Worm (Caenorhabditis elegans) whole organism, L1 larva: ENCODE measurements around the gene ddr-1.

Experiments used
- C16A3.4 ChIP-seq: fragments of 150-350 bp; optimal IDR thresholded peaks from 2 replicates; lab custom pipeline; 2014; ENCODE audit warnings: missing biosample characterization, missing genetic modification characterization
- F16B12.6 ChIP-seq: fragments of 150-350 bp; optimal IDR thresholded peaks from 2 replicates; lab custom pipeline; 2014; ENCODE audit warnings: missing biosample characterization, missing genetic modification characterization
- Y116A8C.19 ChIP-seq: sonication (generic microtip); optimal IDR thresholded peaks from 2 replicates; lab custom pipeline; 2016; ENCODE audit warnings: missing compliant biosample characterization, missing genetic modification characterization, borderline replicate concordance
- aha-1 ChIP-seq: fragments of 150-350 bp; optimal IDR thresholded peaks from 2 replicates; lab custom pipeline; 2014; ENCODE audit warnings: missing biosample characterization, missing genetic modification characterization
- aly-2 ChIP-seq: fragments of 150-350 bp; optimal IDR thresholded peaks from 2 replicates; lab custom pipeline; 2014; ENCODE audit warnings: missing biosample characterization, missing genetic modification characterization
- ama-1 ChIP-seq: fragments of 150-350 bp; optimal IDR thresholded peaks from 2 replicates; lab custom pipeline; 2014
- ceh-88 ChIP-seq: fragments of 200-800 bp; sonication (Bioruptor generic); IDR thresholded peaks from 2 replicates; pipeline ENCODE4 v1.3.6; 2022; ENCODE audit warnings: missing genetic modification characterization, missing compliant biosample characterization
- ces-1 ChIP-seq: fragments of 150-350 bp; optimal IDR thresholded peaks from 2 replicates; lab custom pipeline; 2014; ENCODE audit warnings: missing biosample characterization, missing genetic modification reagents, missing genetic modification characterization
- dsc-1 ChIP-seq: sonication (generic microtip); optimal IDR thresholded peaks from 2 replicates; lab custom pipeline; 2016; ENCODE audit warnings: mild to moderate bottlenecking, missing genetic modification characterization, missing compliant biosample characterization
- egl-13 ChIP-seq: sonication (generic microtip); optimal IDR thresholded peaks from 2 replicates; lab custom pipeline; 2016; ENCODE audit warnings: missing genotype, missing genetic modification reagents, missing genetic modification characterization, missing compliant biosample characterization
- elt-2 ChIP-seq: sonication (generic microtip); optimal IDR thresholded peaks from 2 replicates; lab custom pipeline; 2016; ENCODE audit warnings: missing genetic modification characterization, mild to moderate bottlenecking, inconsistent platforms, missing compliant biosample characterization, missing genetic modification reagents
- elt-3 ChIP-seq, 6 experiments: fragments of 150-350 bp in 1 of 6; sonication (generic microtip); optimal IDR thresholded peaks; 2 replicates each; lab custom pipeline; 2017 to 2018; ENCODE audit warnings: missing biosample characterization in 6 of 6, missing genetic modification characterization in 6 of 6, inconsistent platforms in 1 of 6
- ets-5 ChIP-seq: fragments of 200-800 bp; sonication (Bioruptor generic); IDR thresholded peaks from 2 replicates; pipeline ENCODE4 v1.3.6; 2022; ENCODE audit warnings: missing genetic modification characterization, missing compliant biosample characterization
- fkh-10 ChIP-seq: sonication (generic microtip); optimal IDR thresholded peaks from 2 replicates; lab custom pipeline; 2017; ENCODE audit warnings: missing biosample characterization, missing genetic modification reagents, missing genetic modification characterization
- fkh-4 ChIP-seq: sonication (generic microtip); optimal IDR thresholded peaks from 2 replicates; lab custom pipeline; 2016; ENCODE audit warnings: missing compliant biosample characterization, missing genetic modification characterization, borderline replicate concordance
- fos-1 ChIP-seq: fragments of 150-350 bp; optimal IDR thresholded peaks from 2 replicates; lab custom pipeline; 2014; ENCODE audit warnings: missing biosample characterization, missing genetic modification characterization
- grh-1 ChIP-seq: fragments of 200-800 bp; sonication (Bioruptor generic); IDR thresholded peaks from 2 replicates; pipeline ENCODE4 v1.3.6; 2022; ENCODE audit warnings: missing genetic modification reagents, missing genetic modification characterization, missing compliant biosample characterization
- hlh-4 ChIP-seq: sonication (generic microtip); optimal IDR thresholded peaks from 2 replicates; lab custom pipeline; 2016; ENCODE audit warnings: mild to moderate bottlenecking, missing genetic modification characterization, missing compliant biosample characterization
- hpl-2 ChIP-seq: fragments of 150-350 bp; optimal IDR thresholded peaks from 2 replicates; lab custom pipeline; 2014; ENCODE audit warnings: missing biosample characterization, missing genetic modification reagents, missing genetic modification characterization
- irx-1 ChIP-seq: sonication (generic microtip); optimal IDR thresholded peaks from 2 replicates; lab custom pipeline; 2016; ENCODE audit warnings: missing genetic modification characterization, missing compliant biosample characterization
- jun-1 ChIP-seq: fragments of 150-350 bp; optimal IDR thresholded peaks from 2 replicates; lab custom pipeline; 2014; ENCODE audit warnings: missing biosample characterization, missing genetic modification reagents, missing genetic modification characterization
- lin-13 ChIP-seq: fragments of 150-350 bp; optimal IDR thresholded peaks from 2 replicates; lab custom pipeline; 2014; ENCODE audit warnings: missing biosample characterization, missing genetic modification reagents, missing genetic modification characterization
- lin-14 ChIP-seq: fragments of 200-800 bp; sonication (Bioruptor generic); optimal IDR thresholded peaks from 2 replicates; lab custom pipeline; 2018; ENCODE audit warnings: mild to moderate bottlenecking, missing genetic modification characterization, moderate library complexity, missing compliant biosample characterization
- lin-15B ChIP-seq: fragments of 150-350 bp; sonication (generic microtip); optimal IDR thresholded peaks from 3 replicates; lab custom pipeline; 2014; ENCODE audit warnings: missing biosample characterization, missing genetic modification characterization
- lin-35 ChIP-seq, 2 experiments: fragments of 150-350 bp; optimal IDR thresholded peaks; 2 replicates each; lab custom pipeline; 2014; ENCODE audit warnings: missing biosample characterization in 2 of 2, missing genetic modification characterization in 2 of 2, missing genetic modification reagents in 2 of 2
- lin-39 ChIP-seq: fragments of 150-350 bp; optimal IDR thresholded peaks from 2 replicates; lab custom pipeline; 2014; ENCODE audit warnings: missing biosample characterization, missing genetic modification reagents, missing genetic modification characterization
- lsy-2 ChIP-seq, 2 experiments: fragments of 150-350 bp; optimal IDR thresholded peaks; 2 replicates each; lab custom pipeline; 2014; ENCODE audit warnings: missing biosample characterization in 2 of 2, missing genetic modification characterization in 2 of 2
- mdl-1 ChIP-seq, 2 experiments: fragments of 150-350 bp; optimal IDR thresholded peaks; 2 replicates each; lab custom pipeline; 2014 to 2017; ENCODE audit warnings: missing biosample characterization in 2 of 2, missing genetic modification characterization in 2 of 2, inconsistent platforms in 1 of 2
- mef-2 ChIP-seq: fragments of 150-350 bp; optimal IDR thresholded peaks from 2 replicates; lab custom pipeline; 2014; ENCODE audit warnings: missing biosample characterization, missing genetic modification characterization
- mep-1 ChIP-seq: fragments of 150-350 bp; optimal IDR thresholded peaks from 2 replicates; lab custom pipeline; 2014; ENCODE audit warnings: missing biosample characterization, missing genetic modification characterization
- nhr-12 ChIP-seq: sonication (generic microtip); optimal IDR thresholded peaks from 2 replicates; lab custom pipeline; 2017; ENCODE audit warnings: missing biosample characterization, missing genetic modification characterization
- nhr-19 ChIP-seq: fragments of 200-800 bp; sonication (Bioruptor generic); conservative IDR thresholded peaks from 2 replicates; pipeline ENCODE4 v1.3.6; 2022; ENCODE audit warnings: missing genetic modification characterization, missing compliant biosample characterization
- nhr-20 ChIP-seq: sonication (generic microtip); optimal IDR thresholded peaks from 2 replicates; lab custom pipeline; 2016; ENCODE audit warnings: mild to moderate bottlenecking, missing genetic modification characterization, missing compliant biosample characterization
- nhr-237 ChIP-seq: fragments of 150-350 bp; optimal IDR thresholded peaks from 2 replicates; lab custom pipeline; 2014; ENCODE audit warnings: missing biosample characterization, missing genetic modification characterization
- nhr-47 ChIP-seq: sonication (generic microtip); optimal IDR thresholded peaks from 2 replicates; lab custom pipeline; 2016; ENCODE audit warnings: mild to moderate bottlenecking, missing genetic modification characterization, moderate library complexity, missing compliant biosample characterization
- nhr-71 ChIP-seq: sonication (generic microtip); optimal IDR thresholded peaks from 2 replicates; lab custom pipeline; 2016; ENCODE audit warnings: mild to moderate bottlenecking, missing genetic modification characterization, moderate library complexity, missing compliant biosample characterization
- nhr-77 ChIP-seq: fragments of 150-350 bp; optimal IDR thresholded peaks from 2 replicates; lab custom pipeline; 2014; ENCODE audit warnings: missing biosample characterization, missing genetic modification characterization
- nhr-85 ChIP-seq: sonication (generic microtip); peaks from one replicate; lab custom pipeline; 2016; ENCODE audit warnings: missing genetic modification characterization, inconsistent platforms, missing compliant biosample characterization
- nhr-90 ChIP-seq: sonication (generic microtip); optimal IDR thresholded peaks from 2 replicates; lab custom pipeline; 2016; ENCODE audit warnings: mild to moderate bottlenecking, missing genetic modification characterization, missing compliant biosample characterization; ENCODE audit not compliant: poor library complexity
- rnt-1 ChIP-seq: sonication (generic microtip); optimal IDR thresholded peaks from 2 replicates; lab custom pipeline; 2016; ENCODE audit warnings: mild to moderate bottlenecking, missing genetic modification characterization, moderate library complexity, missing compliant biosample characterization
- skn-1 ChIP-seq: fragments of 150-350 bp; optimal IDR thresholded peaks from 2 replicates; lab custom pipeline; 2014; ENCODE audit warnings: missing biosample characterization, missing genetic modification characterization
- snpc-4 ChIP-seq: fragments of 150-350 bp; optimal IDR thresholded peaks from 2 replicates; lab custom pipeline; 2014; ENCODE audit warnings: missing biosample characterization, missing genetic modification characterization
- snu-23 ChIP-seq: sonication (generic microtip); optimal IDR thresholded peaks from 2 replicates; lab custom pipeline; 2016; ENCODE audit warnings: missing genetic modification characterization, missing compliant biosample characterization
- sox-4 ChIP-seq: sonication (generic microtip); optimal IDR thresholded peaks from 2 replicates; lab custom pipeline; 2016; ENCODE audit warnings: missing genetic modification characterization, missing compliant biosample characterization
- sup-37 ChIP-seq: fragments of 200-800 bp; sonication (Bioruptor generic); optimal IDR thresholded peaks from 2 replicates; lab custom pipeline; 2018; ENCODE audit warnings: mild to moderate bottlenecking, missing genetic modification characterization, missing compliant biosample characterization
- tlp-1 ChIP-seq: fragments of 150-350 bp; optimal IDR thresholded peaks from 2 replicates; lab custom pipeline; 2014; ENCODE audit warnings: missing biosample characterization, missing genetic modification characterization
- unc-130 ChIP-seq: fragments of 150-350 bp; optimal IDR thresholded peaks from 2 replicates; lab custom pipeline; 2017; ENCODE audit warnings: missing biosample characterization, missing genetic modification characterization, inconsistent platforms
- unc-62 ChIP-seq: fragments of 150-350 bp; optimal IDR thresholded peaks from 2 replicates; lab custom pipeline; 2014; ENCODE audit warnings: missing biosample characterization, missing genetic modification reagents, missing genetic modification characterization
- xbp-1 ChIP-seq: sonication (generic microtip); optimal IDR thresholded peaks from 2 replicates; lab custom pipeline; 2016; ENCODE audit warnings: missing genetic modification characterization, missing compliant biosample characterization
- ztf-4 ChIP-seq: fragments of 150-350 bp; optimal IDR thresholded peaks from 2 replicates; lab custom pipeline; 2014; ENCODE audit warnings: missing biosample characterization, missing genetic modification characterization

Gene ddr-1

DNA sequence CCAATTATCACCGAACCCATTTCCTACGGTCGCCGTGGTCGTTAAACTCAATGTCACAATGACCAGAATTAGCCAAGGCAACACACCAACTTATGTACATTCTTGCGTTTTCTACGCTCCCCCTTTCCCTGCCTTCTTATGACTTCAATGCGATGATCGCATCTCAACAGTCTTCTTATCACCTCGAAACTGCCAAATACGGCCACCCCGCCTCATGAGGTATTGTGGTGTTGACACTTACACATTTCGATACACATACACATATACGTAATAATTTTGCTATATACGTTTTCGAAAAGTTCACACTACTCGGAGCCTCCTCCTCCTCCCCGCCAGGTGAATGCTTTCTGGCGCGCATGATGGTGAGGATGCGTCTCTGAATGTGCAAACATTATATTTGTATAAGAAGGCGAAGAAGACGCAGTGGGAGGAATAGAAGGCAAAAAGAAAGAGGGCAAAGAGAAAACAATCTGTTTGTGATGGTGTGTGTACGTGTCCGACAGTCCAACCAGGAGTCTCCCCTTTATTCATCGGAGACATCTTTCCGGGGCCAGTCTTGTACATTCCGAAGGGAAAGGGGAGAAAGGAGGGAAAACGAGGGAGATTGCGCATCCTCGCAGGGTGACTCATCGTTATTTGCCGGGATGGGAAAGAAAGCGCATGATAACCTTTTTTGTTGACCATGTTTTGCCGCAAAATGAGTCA is 19.0 kb downstream of the ddr-1 start (continued):
- no peak for TF ChIP-seq unc-62 (GFP tag; lab: Kevin White, UChicago)
- TF ChIP-seq nhr-90 (tag; lab: Kevin White, UChicago), result peak; percentile 11
- TF ChIP-seq nhr-85 (tag; lab: Kevin White, UChicago), result peak; percentile 82
- TF ChIP-seq nhr-47, result no peak
- TF ChIP-seq Y116A8C.19 (tag; lab: Kevin White, UChicago), result no peak
- no peak for TF ChIP-seq fkh-4 (tag; lab: Kevin White, UChicago)
- no peak for TF ChIP-seq lin-15B (tag; lab: Kevin White, UChicago)
- TF ChIP-seq, all 84 proteins: peak for 16

DNA sequence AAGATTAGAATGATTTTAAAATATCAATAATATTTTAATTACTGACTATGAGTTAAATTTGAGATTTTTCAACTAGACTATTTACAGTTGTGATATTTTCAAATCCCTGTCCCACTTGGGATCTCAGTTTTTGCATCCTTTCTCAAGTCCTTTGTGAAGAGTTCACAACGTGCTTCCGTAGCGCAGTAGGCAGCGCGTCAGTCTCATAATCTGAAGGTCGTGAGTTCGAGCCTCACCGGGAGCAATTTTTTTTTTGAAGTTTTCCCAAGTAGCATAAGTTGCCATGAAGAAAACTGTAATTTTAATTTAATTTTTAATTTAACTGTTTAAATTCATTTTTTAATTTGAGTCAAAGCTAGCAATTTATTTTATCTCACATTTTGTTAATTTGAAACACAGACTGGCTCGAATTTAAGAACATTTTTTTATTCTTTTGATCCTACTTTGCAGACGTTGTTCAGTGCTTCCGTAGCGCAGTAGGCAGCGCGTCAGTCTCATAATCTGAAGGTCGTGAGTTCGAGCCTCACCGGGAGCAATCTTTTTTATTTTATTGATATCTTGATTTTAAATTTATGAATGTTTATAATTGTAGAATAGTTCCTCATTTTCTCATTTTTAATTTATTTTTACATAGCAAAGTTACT is 24.4 kb downstream of the ddr-1 start:
- TF ChIP-seq sup-37 (GFP tag; lab: Kevin White, UChicago), result no peak
- TF ChIP-seq ets-5 (GFP tag; lab: Robert Waterston, UW), result no peak
- TF ChIP-seq hlh-4 (tag; lab: Kevin White, UChicago), result no peak
- no peak for TF ChIP-seq sox-4 (tag; lab: Kevin White, UChicago)
- TF ChIP-seq fkh-4 (tag; lab: Kevin White, UChicago), result no peak
- no peak for TF ChIP-seq tlp-1
- peak; percentile 42 for TF ChIP-seq lin-14 (GFP tag; lab: Kevin White, UChicago)
- peak; percentile 1 for TF ChIP-seq xbp-1 (tag; lab: Kevin White, UChicago)
- peak; percentile 32 for TF ChIP-seq nhr-71 (tag; lab: Kevin White, UChicago)
- TF ChIP-seq egl-13, result no peak
- TF ChIP-seq fos-1 (tag; lab: Kevin White, UChicago), result no peak
- no peak for TF ChIP-seq Y116A8C.19 (tag; lab: Kevin White, UChicago)
- peak; percentile 27 for TF ChIP-seq nhr-19 (GFP tag; lab: Robert Waterston, UW)
- no peak for TF ChIP-seq snpc-4 (tag; lab: Kevin White, UChicago)
- TF ChIP-seq jun-1 (tag; lab: Kevin White, UChicago), result no peak
- TF ChIP-seq elt-3 (tag; optimal IDR thresholded peaks at IDR 0.05; lab: Kevin White, UChicago), result no peak
- TF ChIP-seq ceh-88 (GFP tag; lab: Robert Waterston, UW), result no peak
- peak; percentile 44 for TF ChIP-seq nhr-20 (tag; lab: Kevin White, UChicago)
- no peak for TF ChIP-seq nhr-12 (tag; lab: Kevin White, UChicago)
- peak; percentile 4 for TF ChIP-seq nhr-77 (tag; lab: Kevin White, UChicago)
- TF ChIP-seq mdl-1 (tag; optimal IDR thresholded peaks at IDR 0.05; lab: Kevin White, UChicago), result peak in 1 of 2 experiments; percentile 36
- no peak for TF ChIP-seq unc-130 (tag; lab: Kevin White, UChicago)
- TF ChIP-seq F16B12.6 (tag; lab: Kevin White, UChicago), result no peak
- TF ChIP-seq elt-2, result no peak
- peak in 1 of 2 experiments; percentile 19 for TF ChIP-seq lsy-2 (tag; optimal IDR thresholded peaks at IDR 0.05; lab: Kevin White, UChicago)
- TF ChIP-seq rnt-1 (tag; lab: Kevin White, UChicago), result peak; percentile 55
- TF ChIP-seq lin-39 (tag; lab: Kevin White, UChicago), result no peak
- TF ChIP-seq ama-1, result no peak
- no peak for TF ChIP-seq aha-1 (tag; lab: Kevin White, UChicago)
- peak; percentile 24 for TF ChIP-seq dsc-1 (tag; lab: Kevin White, UChicago)
- no peak for TF ChIP-seq nhr-85 (tag; lab: Kevin White, UChicago)
- no peak for TF ChIP-seq ces-1
- TF ChIP-seq irx-1, result peak; percentile 15
- no peak for TF ChIP-seq lin-13 (GFP tag; lab: Kevin White, UChicago)
- peak; percentile 45 for TF ChIP-seq snu-23 (GFP tag; lab: Kevin White, UChicago)
- peak; percentile 19 for TF ChIP-seq skn-1
- TF ChIP-seq ztf-4 (tag; lab: Kevin White, UChicago), result no peak
- TF ChIP-seq C16A3.4 (tag; lab: Kevin White, UChicago), result peak; percentile 10
- no peak for TF ChIP-seq mef-2 (tag; lab: Kevin White, UChicago)
- TF ChIP-seq hpl-2 (GFP tag; lab: Kevin White, UChicago), result no peak
- peak in 1 of 2 experiments; percentile 24 for TF ChIP-seq lin-35 (GFP tag; optimal IDR thresholded peaks at IDR 0.05; lab: Kevin White, UChicago)
- no peak for TF ChIP-seq nhr-237 (tag; lab: Kevin White, UChicago)
- no peak for TF ChIP-seq aly-2 (tag; lab: Kevin White, UChicago)
- TF ChIP-seq mep-1 (tag; lab: Kevin White, UChicago), result peak; percentile 56
- TF ChIP-seq fkh-10, result no peak
- no peak for TF ChIP-seq grh-1
